Fruit fly (Drosophila melanogaster) whole organism, embryonic: ENCODE measurements around the gene CG33939.

Experiments used
- Atf-2 ChIP-seq: fragments of 200-800 bp; sonication (Bioruptor generic); optimal IDR thresholded peaks from 2 replicates; lab custom pipeline; 2016; ENCODE audit warnings: missing biosample characterization, missing genetic modification characterization
- Bgb ChIP-seq: fragments of 200-800 bp; sonication (Bioruptor generic); IDR thresholded peaks from 2 replicates; pipeline ENCODE4 v1.3.6; 2022; ENCODE audit warnings: missing biosample characterization, missing genetic modification characterization; ENCODE audit not compliant: partially characterized antibody
- CG1024 ChIP-seq: fragments of 200-800 bp; sonication (Bioruptor generic); IDR thresholded peaks from 2 replicates; pipeline ENCODE4 v1.3.6; 2022; ENCODE audit warnings: missing biosample characterization, missing genetic modification characterization
- CG11723 ChIP-seq: fragments of 200-800 bp; sonication (Bioruptor generic); optimal IDR thresholded peaks from 2 replicates; lab custom pipeline; 2017; ENCODE audit warnings: missing biosample characterization, mild to moderate bottlenecking, missing genetic modification characterization
- CG15011 ChIP-seq: fragments of 200-800 bp; sonication (Bioruptor generic); optimal IDR thresholded peaks from 3 replicates; lab custom pipeline; 2018; ENCODE audit warnings: missing biosample characterization, mild to moderate bottlenecking, missing genetic modification characterization
- CG17802 ChIP-seq: fragments of 200-800 bp; sonication (Bioruptor generic); optimal IDR thresholded peaks from 2 replicates; lab custom pipeline; 2018; ENCODE audit warnings: missing biosample characterization, mild to moderate bottlenecking, missing genetic modification characterization, moderate library complexity
- CG18619 ChIP-seq: fragments of 200-800 bp; sonication (Bioruptor generic); optimal IDR thresholded peaks from 3 replicates; lab custom pipeline; 2017; ENCODE audit warnings: missing biosample characterization, mild to moderate bottlenecking, missing genetic modification characterization
- CG30020 ChIP-seq: fragments of 200-800 bp; optimal IDR thresholded peaks from 2 replicates; lab custom pipeline; 2019; ENCODE audit warnings: missing biosample characterization, mild to moderate bottlenecking, missing genetic modification characterization, moderate library complexity
- CG30431 ChIP-seq: fragments of 200-800 bp; sonication (Bioruptor generic); optimal IDR thresholded peaks from 2 replicates; lab custom pipeline; 2017; ENCODE audit warnings: missing biosample characterization, missing genetic modification characterization
- CG31224 ChIP-seq: fragments of 200-800 bp; sonication (Bioruptor generic); IDR thresholded peaks from 2 replicates; pipeline ENCODE4 v1.3.6; 2022; ENCODE audit warnings: missing biosample characterization, missing genetic modification characterization
- CG34224 ChIP-seq: fragments of 200-800 bp; sonication (Bioruptor generic); IDR thresholded peaks from 3 replicates; pipeline ENCODE4 v1.3.6; 2022; ENCODE audit warnings: missing biosample characterization, missing genetic modification characterization; ENCODE audit not compliant: partially characterized antibody
- CG4424 ChIP-seq: fragments of 200-800 bp; sonication (Bioruptor generic); optimal IDR thresholded peaks from 3 replicates; lab custom pipeline; 2016; ENCODE audit warnings: missing biosample characterization, missing genetic modification characterization
- CG4820 ChIP-seq: fragments of 200-800 bp; sonication (Bioruptor generic); optimal IDR thresholded peaks from 3 replicates; lab custom pipeline; 2016; ENCODE audit warnings: missing biosample characterization, missing genetic modification characterization
- CG6765 ChIP-seq: fragments of 200-800 bp; sonication (Bioruptor generic); optimal IDR thresholded peaks from 3 replicates; lab custom pipeline; 2017; ENCODE audit warnings: missing biosample characterization, mild to moderate bottlenecking, missing genetic modification characterization
- CG7963 ChIP-seq: fragments of 200-800 bp; sonication (Bioruptor generic); IDR thresholded peaks from 3 replicates; pipeline ENCODE4 v1.3.6; 2022; ENCODE audit warnings: missing biosample characterization, missing genetic modification characterization; ENCODE audit not compliant: partially characterized antibody
- CG8765 ChIP-seq: fragments of 200-800 bp; sonication (Bioruptor generic); IDR thresholded peaks from 2 replicates; pipeline ENCODE4 v1.3.6; 2022; ENCODE audit warnings: missing biosample characterization, missing genetic modification characterization
- CG8924 ChIP-seq: fragments of 200-800 bp; optimal IDR thresholded peaks from 3 replicates; lab custom pipeline; 2019; ENCODE audit warnings: missing biosample characterization, mild to moderate bottlenecking, missing genetic modification characterization, moderate library complexity
- D ChIP-seq, 2 experiments: fragments of 200-800 bp in 1 of 2; fragments of >200 bp in 1 of 2; sonication (Bioruptor generic) in 1 of 2; optimal IDR thresholded peaks; 2 replicates in 1 of 2; 3 replicates in 1 of 2; lab custom pipeline; 2017; ENCODE audit warnings: mild to moderate bottlenecking in 1 of 2, missing biosample characterization in 1 of 2, missing genetic modification characterization in 1 of 2, missing genetic modification reagents in 1 of 2
- Dek ChIP-seq: fragments of 200-800 bp; sonication (Bioruptor generic); optimal IDR thresholded peaks from 3 replicates; lab custom pipeline; 2019; ENCODE audit warnings: missing biosample characterization, mild to moderate bottlenecking, missing genetic modification characterization, moderate library complexity
- HmgZ ChIP-seq: fragments of 200-800 bp; sonication (Bioruptor generic); optimal IDR thresholded peaks from 2 replicates; lab custom pipeline; 2018; ENCODE audit warnings: missing biosample characterization, mild to moderate bottlenecking, missing genetic modification characterization
- Kr ChIP-seq: fragments of 200-800 bp; sonication (Bioruptor generic); optimal IDR thresholded peaks from 2 replicates; lab custom pipeline; 2017; ENCODE audit warnings: missing biosample characterization, mild to moderate bottlenecking, missing genetic modification characterization
- Lhr ChIP-seq: fragments of 200-800 bp; sonication (Bioruptor generic); optimal IDR thresholded peaks from 3 replicates; lab custom pipeline; 2017; ENCODE audit warnings: mild to moderate bottlenecking, missing biosample characterization, missing genetic modification reagents, missing genetic modification characterization
- MBD-R2 ChIP-seq: fragments of 200-800 bp; sonication (Bioruptor generic); IDR thresholded peaks from 2 replicates; pipeline ENCODE4 v1.3.6; 2022; ENCODE audit warnings: missing biosample characterization, missing genetic modification characterization
- Mes4 ChIP-seq: fragments of 200-800 bp; sonication (Bioruptor generic); optimal IDR thresholded peaks from 2 replicates; lab custom pipeline; 2016; ENCODE audit warnings: missing biosample characterization, missing genetic modification characterization
- Side ChIP-seq: fragments of 200-800 bp; sonication (Bioruptor generic); optimal IDR thresholded peaks from 2 replicates; lab custom pipeline; 2016; ENCODE audit warnings: missing biosample characterization, missing genetic modification characterization
- Stat92E ChIP-seq, 3 experiments: fragments of >200 bp in 2 of 3; fragments of 200-800 bp in 1 of 3; sonication (Bioruptor generic) in 1 of 3; optimal IDR thresholded peaks; 2 replicates each; lab custom pipeline; 2017 to 2019; ENCODE audit warnings: missing biosample characterization in 3 of 3, missing genetic modification characterization in 3 of 3, mild to moderate bottlenecking in 1 of 3, moderate library complexity in 1 of 3
- Xrp1 ChIP-seq: fragments of 200-800 bp; sonication (Bioruptor generic); IDR thresholded peaks from 2 replicates; pipeline ENCODE4 v1.3.6; 2022; ENCODE audit warnings: missing biosample characterization, missing genetic modification characterization
- YL-1 ChIP-seq: fragments of 200-800 bp; sonication (Bioruptor generic); optimal IDR thresholded peaks from 3 replicates; lab custom pipeline; 2017; ENCODE audit warnings: missing biosample characterization, mild to moderate bottlenecking, missing genetic modification characterization
- bigmax ChIP-seq: fragments of 200-800 bp; sonication (Bioruptor generic); optimal IDR thresholded peaks from 2 replicates; lab custom pipeline; 2018; ENCODE audit warnings: missing biosample characterization, mild to moderate bottlenecking, missing genetic modification characterization
- bowl ChIP-seq: fragments of 200-800 bp; sonication (Bioruptor generic); IDR thresholded peaks from 2 replicates; pipeline ENCODE4 v1.3.6; 2022; ENCODE audit warnings: missing biosample characterization, missing genetic modification characterization
- cg ChIP-seq: fragments of 200-800 bp; sonication (Bioruptor generic); optimal IDR thresholded peaks from 3 replicates; lab custom pipeline; 2019; ENCODE audit warnings: missing biosample characterization, mild to moderate bottlenecking, missing genetic modification characterization, moderate library complexity
- corto ChIP-seq: fragments of 200-800 bp; sonication (Bioruptor generic); optimal IDR thresholded peaks from 2 replicates; lab custom pipeline; 2016; ENCODE audit warnings: missing biosample characterization, mild to moderate bottlenecking, missing genetic modification characterization, moderate library complexity
- crp ChIP-seq, 2 experiments: fragments of 200-800 bp; sonication (Bioruptor generic); optimal IDR thresholded peaks; 2 replicates in 1 of 2; 3 replicates in 1 of 2; lab custom pipeline; 2017; ENCODE audit warnings: missing biosample characterization in 2 of 2, missing genetic modification characterization in 2 of 2, mild to moderate bottlenecking in 1 of 2, moderate library complexity in 1 of 2
- dmrt11E ChIP-seq: fragments of 200-800 bp; sonication (Bioruptor generic); optimal IDR thresholded peaks from 3 replicates; lab custom pipeline; 2018; ENCODE audit warnings: missing biosample characterization, mild to moderate bottlenecking, missing genetic modification characterization, moderate library complexity
- dpn ChIP-seq, 2 experiments: fragments of 200-800 bp; sonication (Bioruptor generic); optimal IDR thresholded peaks; 3 replicates each; lab custom pipeline; 2016; ENCODE audit warnings: missing biosample characterization in 2 of 2, missing genetic modification characterization in 2 of 2
- gt ChIP-seq: fragments of 200-800 bp; sonication (Bioruptor generic); IDR thresholded peaks from 2 replicates; pipeline ENCODE4 v1.3.6; 2022; ENCODE audit warnings: missing biosample characterization, missing genetic modification characterization
- hbn ChIP-seq: fragments of 200-800 bp; sonication (Bioruptor generic); IDR thresholded peaks from 2 replicates; pipeline ENCODE4 v1.3.6; 2022; ENCODE audit warnings: missing biosample characterization, missing genetic modification characterization; ENCODE audit not compliant: partially characterized antibody
- jing ChIP-seq: fragments of 200-800 bp; sonication (Bioruptor generic); optimal IDR thresholded peaks from 2 replicates; lab custom pipeline; 2018; ENCODE audit warnings: missing biosample characterization, mild to moderate bottlenecking, missing genetic modification characterization
- kah ChIP-seq: fragments of 200-800 bp; sonication (Bioruptor generic); optimal IDR thresholded peaks from 2 replicates; lab custom pipeline; 2018; ENCODE audit warnings: missing biosample characterization, mild to moderate bottlenecking, missing genetic modification characterization
- mam ChIP-seq: fragments of 200-800 bp; sonication (Bioruptor generic); optimal IDR thresholded peaks from 3 replicates; lab custom pipeline; 2016; ENCODE audit warnings: missing biosample characterization, missing genetic modification characterization
- nerfin-2 ChIP-seq: fragments of 200-800 bp; sonication (Bioruptor generic); IDR thresholded peaks from 2 replicates; pipeline ENCODE4 v1.3.6; 2022; ENCODE audit warnings: missing biosample characterization, missing genetic modification characterization; ENCODE audit not compliant: partially characterized antibody
- pb ChIP-seq: fragments of 200-800 bp; sonication (Bioruptor generic); optimal IDR thresholded peaks from 3 replicates; lab custom pipeline; 2016; ENCODE audit warnings: missing biosample characterization, missing genetic modification characterization
- run ChIP-seq: fragments of 200-800 bp; sonication (Bioruptor generic); optimal IDR thresholded peaks from 3 replicates; lab custom pipeline; 2018; ENCODE audit warnings: missing biosample characterization, mild to moderate bottlenecking, missing genetic modification characterization
- sens ChIP-seq: fragments of 200-800 bp; sonication (Bioruptor generic); peaks from one replicate; lab custom pipeline; 2016; ENCODE audit warnings: missing biosample characterization, missing genetic modification characterization
- slou ChIP-seq: fragments of 200-800 bp; sonication (Bioruptor generic); optimal IDR thresholded peaks from 3 replicates; lab custom pipeline; 2016; ENCODE audit warnings: missing biosample characterization, missing genetic modification characterization
- stc ChIP-seq: fragments of 200-800 bp; sonication (Bioruptor generic); IDR thresholded peaks from 2 replicates; pipeline ENCODE4 v1.3.6; 2022; ENCODE audit warnings: missing biosample characterization, missing genetic modification characterization
- tll ChIP-seq, 2 experiments: fragments of 200-800 bp in 1 of 2; fragments of >200 bp in 1 of 2; sonication (Bioruptor generic) in 1 of 2; optimal IDR thresholded peaks; 2 replicates each; lab custom pipeline; 2017 to 2019; ENCODE audit warnings: missing biosample characterization in 2 of 2, missing genetic modification characterization in 2 of 2, mild to moderate bottlenecking in 1 of 2, moderate library complexity in 1 of 2
- trem ChIP-seq: fragments of 200-800 bp; optimal IDR thresholded peaks from 3 replicates; lab custom pipeline; 2019; ENCODE audit warnings: missing biosample characterization, mild to moderate bottlenecking, missing genetic modification characterization, moderate library complexity
- zfh2 ChIP-seq: fragments of 200-800 bp; sonication (Bioruptor generic); optimal IDR thresholded peaks from 2 replicates; lab custom pipeline; 2016; ENCODE audit warnings: missing biosample characterization, missing genetic modification characterization

CG33939 gene

DNA sequence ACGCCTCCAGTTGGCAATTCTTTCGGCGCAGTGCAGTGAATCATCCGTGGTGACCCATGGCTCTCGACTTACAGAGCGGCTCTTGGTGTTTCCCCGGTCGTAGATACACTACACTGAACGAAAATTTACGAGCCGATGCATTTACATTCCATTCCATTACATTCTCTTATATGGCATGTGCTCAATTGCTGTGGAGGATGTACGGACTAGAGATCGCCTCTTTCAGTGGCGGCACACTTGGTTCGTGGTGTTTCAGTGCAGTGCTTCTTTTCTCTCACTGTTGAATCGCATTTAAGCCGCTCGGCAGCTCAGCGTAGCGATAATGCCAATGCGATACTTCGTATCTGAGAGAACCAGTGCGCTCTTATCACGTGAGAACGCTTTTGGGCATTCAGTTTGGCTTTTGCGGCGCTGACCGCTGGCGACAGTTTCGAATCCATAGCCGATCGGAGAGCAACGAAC, 13.0 kb upstream of the CG33939 start, which contains the start of gene Mec2 (continued):
- TF ChIP-seq CG17802 (tag; lab: Kevin White, UChicago) (no peak), bowl (0 out of 2 replicates have a peak, but pooled peaks have one; percentile 14), CG31224 (no peak), CG15011 (no peak), kah (GFP tag; lab: Kevin White, UChicago) (no peak), CG34224 (GFP tag; lab: Robert Waterston, UW) (no peak), bigmax (GFP tag; lab: Kevin White, UChicago) (no peak), CG4820 (GFP tag; lab: Kevin White, UChicago) (peak; percentile 24), Kr (GFP tag; lab: Kevin White, UChicago) (no peak), Side (no peak), CG18619 (GFP tag; lab: Kevin White, UChicago) (peak; percentile 30), tll (GFP tag; optimal IDR thresholded peaks at IDR 0.05; lab: Kevin White, UChicago) (no peak), Dek (tag; lab: Kevin White, UChicago) (peak; percentile 47), mam (GFP tag; lab: Kevin White, UChicago) (peak; percentile 27), jing (GFP tag; lab: Kevin White, UChicago) (peak; percentile 38), sens (GFP tag; lab: Kevin White, UChicago) (peak; percentile 86), corto (GFP tag; lab: Kevin White, UChicago) (peak; percentile 52), nerfin-2 (no peak), CG8924 (peak; percentile 22), CG8765 (GFP tag; lab: Robert Waterston, UW) (no peak), YL-1 (GFP tag; lab: Kevin White, UChicago) (no peak), Bgb (GFP tag; lab: Robert Waterston, UW) (no peak), CG6765 (GFP tag; lab: Kevin White, UChicago) (no peak), run (tag; lab: Kevin White, UChicago) (no peak), Mes4 (GFP tag; lab: Kevin White, UChicago) (peak; percentile 17), CG4424 (no peak), Atf-2 (peak; percentile 30), CG7963 (no peak), crp (GFP tag; optimal IDR thresholded peaks at IDR 0.05; lab: Kevin White, UChicago) (no peak), CG1024 (0 out of 2 replicates have a peak, but pooled peaks have one; percentile 25), CG11723 (GFP tag; lab: Kevin White, UChicago) (no peak), dmrt11E (tag; lab: Kevin White, UChicago) (peak; percentile 28), dpn (GFP tag; optimal IDR thresholded peaks at IDR 0.05; lab: Kevin White, UChicago) (peak; percentile 9 to 79), hbn (GFP tag; lab: Robert Waterston, UW) (no peak), CG30431 (GFP tag; lab: Kevin White, UChicago) (no peak), slou (GFP tag; lab: Kevin White, UChicago) (no peak), HmgZ (tag; lab: Kevin White, UChicago) (peak; percentile 39), D (optimal IDR thresholded peaks at IDR 0.05; lab: Kevin White, UChicago) (no peak), D (GFP tag; optimal IDR thresholded peaks at IDR 0.05; lab: Kevin White, UChicago) (no peak), MBD-R2 (GFP tag; lab: Robert Waterston, UW) (no peak), trem (tag; lab: Kevin White, UChicago) (no peak), Lhr (GFP tag; lab: Kevin White, UChicago) (no peak), stc (GFP tag; lab: Robert Waterston, UW) (0 out of 2 replicates have a peak, but pooled peaks have one; percentile 19), cg (GFP tag; lab: Kevin White, UChicago) (no peak), Xrp1 (GFP tag; lab: Robert Waterston, UW) (peak; percentile 64; the same call in 1 of the 2 replicates), CG30020 (tag; lab: Kevin White, UChicago) (no peak), pb (GFP tag; lab: Kevin White, UChicago) (peak; percentile 52), gt (GFP tag; lab: Robert Waterston, UW) (no peak), Stat92E (GFP tag; optimal IDR thresholded peaks at IDR 0.05; lab: Kevin White, UChicago) (no peak), zfh2 (GFP tag; lab: Kevin White, UChicago) (peak; percentile 60)
